Fruit fly (Drosophila melanogaster) whole organism: ENCODE results near the gene CG13622.

Experiments used
- CG8478 ChIP-seq: fragments of >200 bp; optimal IDR thresholded peaks from 2 replicates; lab custom pipeline; 2018; ENCODE audit warnings: inconsistent platforms
- Dll ChIP-seq: fragments of >200 bp; optimal IDR thresholded peaks from 2 replicates; lab custom pipeline; 2017
- EcR ChIP-seq, 2 experiments: fragments of >200 bp; optimal IDR thresholded peaks; 2 replicates each; lab custom pipeline; 2017; ENCODE audit warnings: missing biosample characterization in 2 of 2, missing genetic modification characterization in 2 of 2, missing genetic modification reagents in 2 of 2
- pan ChIP-seq: fragments of >200 bp; optimal IDR thresholded peaks from 2 replicates; lab custom pipeline; 2017
- psq ChIP-seq: fragments of >200 bp; optimal IDR thresholded peaks from 2 replicates; lab custom pipeline; 2017
- usp ChIP-seq: fragments of >200 bp; optimal IDR thresholded peaks from 2 replicates; lab custom pipeline; 2017; ENCODE audit warnings: missing biosample characterization, missing genetic modification characterization, mixed read lengths

DNA sequence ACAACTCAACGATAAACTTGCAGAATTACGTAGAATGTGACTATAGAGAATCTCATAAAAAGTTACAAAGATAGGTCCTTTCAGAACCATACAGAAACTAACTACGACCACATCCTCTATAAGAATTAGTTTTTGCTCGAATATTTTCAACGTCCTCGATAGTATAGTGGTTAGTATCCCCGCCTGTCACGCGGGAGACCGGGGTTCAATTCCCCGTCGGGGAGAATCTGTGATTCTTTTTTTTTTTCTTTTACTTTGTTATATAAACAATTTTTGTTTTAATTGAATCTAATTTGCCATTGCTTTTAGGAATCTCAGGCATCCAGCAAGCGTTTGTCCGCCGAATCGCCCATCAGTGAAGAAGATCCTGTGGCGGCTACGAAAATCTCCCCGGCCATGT, 31.7 kb upstream of the CG13622 start:
- TF ChIP-seq CG8478 (no peak), pan (no peak), Dll (no peak), psq (lab: Kevin White, UChicago) (no peak), usp (no peak), EcR (GFP tag; optimal IDR thresholded peaks at IDR 0.05; lab: Kevin White, UChicago) (no peak)
